Fruit fly (Drosophila melanogaster): ENCODE measurements around the gene cu.

Gene cu

DNA sequence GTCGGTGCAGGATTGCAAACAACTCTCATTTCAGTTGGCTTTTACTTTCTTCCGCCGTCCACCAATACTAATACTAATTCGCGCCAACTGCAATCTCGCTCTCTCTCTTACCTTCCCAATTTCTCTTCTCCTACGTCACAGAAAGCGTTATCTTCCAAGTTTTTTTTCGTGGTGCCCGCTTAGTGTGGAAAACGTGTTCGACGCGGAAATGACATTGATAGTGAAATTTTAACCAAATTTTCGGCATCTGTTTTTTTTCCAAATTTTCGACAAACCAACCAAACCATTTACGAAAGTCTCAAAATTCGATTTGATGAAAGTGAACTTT, at the start of gene cu:
cu (plus strand) TSS at position 204 of the 328 bp plus-strand sequence.
- TF ChIP-seq svp (GFP tag) (no peak), lz (GFP tag; optimal IDR thresholded peaks at IDR 0.05) (no peak), pdm3 (GFP tag; optimal IDR thresholded peaks at IDR 0.05) (no peak), fd85E (GFP tag; optimal IDR thresholded peaks at IDR 0.05) (no peak), Met (GFP tag; optimal IDR thresholded peaks at IDR 0.05) (no peak), Gug (GFP tag; IDR thresholded peaks at IDR 0.05) (no peak)

DNA sequence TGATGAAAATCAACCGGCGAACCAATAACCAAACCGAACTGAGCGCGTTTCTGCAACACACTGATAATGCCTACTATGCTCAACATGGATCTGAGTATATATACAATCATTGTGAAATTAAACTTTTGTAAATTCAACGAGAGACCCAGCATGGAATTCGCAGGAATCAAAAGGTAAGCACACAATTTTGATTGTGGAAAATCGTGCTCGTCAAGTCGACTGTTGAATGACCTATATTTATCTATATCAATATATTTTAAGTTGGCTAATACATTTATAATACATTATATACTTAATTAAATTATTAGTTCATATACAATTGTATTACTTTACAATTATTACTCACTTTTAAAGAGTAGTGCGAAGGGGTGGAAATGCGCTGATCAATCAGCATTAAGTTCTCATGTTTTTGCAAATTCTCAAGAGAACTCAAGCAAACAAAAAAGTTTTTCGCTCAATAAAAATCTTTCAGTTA, 43.6 kb upstream of the cu start, which contains the start of gene Ugt302K1:
Ugt302K1 (minus strand) TSS at position 51 of the 475 bp plus-strand sequence.
- TF ChIP-seq CG6163 (GFP tag; IDR thresholded peaks at IDR 0.05): peak; percentile 77; the same call in 2 of the 3 replicates
- TF ChIP-seq CG8119 (GFP tag; IDR thresholded peaks at IDR 0.05): peak; percentile 62
- peak; percentile 57 for TF ChIP-seq CG10669 (GFP tag; optimal IDR thresholded peaks at IDR 0.05)
- TF ChIP-seq CG3032 (tag; optimal IDR thresholded peaks at IDR 0.05): peak; percentile 56
- TF ChIP-seq CG7368 (GFP tag; optimal IDR thresholded peaks at IDR 0.05): peak; percentile 4
- TF ChIP-seq CG1621 (tag; optimal IDR thresholded peaks at IDR 0.05): no peak
- TF ChIP-seq Eip78C (GFP tag): peak; percentile 84
- peak; percentile 43 for TF ChIP-seq Sox102F (GFP tag; optimal IDR thresholded peaks at IDR 0.05)
- TF ChIP-seq Eip93F (GFP tag; optimal IDR thresholded peaks at IDR 0.05): no peak
- peak; percentile 81 for TF ChIP-seq svp (GFP tag)
- TF ChIP-seq Met (GFP tag; optimal IDR thresholded peaks at IDR 0.05): peak; percentile 53
- peak; percentile 19 for TF ChIP-seq CG6792 (GFP tag; optimal IDR thresholded peaks at IDR 0.05)
- peak; percentile 36 for TF ChIP-seq acj6 (GFP tag; optimal IDR thresholded peaks at IDR 0.05)
- peak; percentile 2 for TF ChIP-seq Lpt (GFP tag; optimal IDR thresholded peaks at IDR 0.05)
- no peak; the same call in 1 of the 2 replicates for TF ChIP-seq CG15336 (GFP tag; IDR thresholded peaks at IDR 0.05)
- peak; percentile 51 for TF ChIP-seq achi (GFP tag; optimal IDR thresholded peaks at IDR 0.05)
- peak; percentile 11 for TF ChIP-seq CG11902 (GFP tag; optimal IDR thresholded peaks at IDR 0.05)
- no peak for TF ChIP-seq fd59A (GFP tag; optimal IDR thresholded peaks at IDR 0.05)
- TF ChIP-seq CG31627 (GFP tag; optimal IDR thresholded peaks at IDR 0.05): no peak
- TF ChIP-seq CG10631 (GFP tag; optimal IDR thresholded peaks at IDR 0.05): peak; percentile 57
- TF ChIP-seq CG3919 (GFP tag; optimal IDR thresholded peaks at IDR 0.05): peak; percentile 61
- TF ChIP-seq topi (GFP tag; optimal IDR thresholded peaks at IDR 0.05): peak; percentile 63
- peak; percentile 15 for TF ChIP-seq fd85E (GFP tag; optimal IDR thresholded peaks at IDR 0.05)
- TF ChIP-seq Blimp-1 (GFP tag; optimal IDR thresholded peaks at IDR 0.05): peak; percentile 35
- peak; percentile 23 for TF ChIP-seq CG9139 (GFP tag; optimal IDR thresholded peaks at IDR 0.05)
- peak; percentile 1 for TF ChIP-seq Sox15 (GFP tag; optimal IDR thresholded peaks at IDR 0.05)
- peak; percentile 67 for TF ChIP-seq Ets96B (tag; optimal IDR thresholded peaks at IDR 0.05)
- TF ChIP-seq eg (GFP tag; IDR thresholded peaks at IDR 0.05): peak; percentile 77
- peak; percentile 7 for TF ChIP-seq Hr39 (GFP tag; optimal IDR thresholded peaks at IDR 0.05)
- TF ChIP-seq CG6808 (GFP tag; optimal IDR thresholded peaks at IDR 0.05): no peak
- TF ChIP-seq vri (GFP tag; optimal IDR thresholded peaks at IDR 0.05): peak; percentile 4
- peak; percentile 22; the same call in 1 of the 2 replicates for TF ChIP-seq CG11294 (GFP tag; IDR thresholded peaks at IDR 0.05)
- TF ChIP-seq OdsH (GFP tag; optimal IDR thresholded peaks at IDR 0.05): peak; percentile 55
- peak; percentile 11 for TF ChIP-seq Sox14 (GFP tag; optimal IDR thresholded peaks at IDR 0.05)
- TF ChIP-seq Smox (GFP tag; optimal IDR thresholded peaks at IDR 0.05): peak; percentile 12
- TF ChIP-seq CG8632 (GFP tag; optimal IDR thresholded peaks at IDR 0.05): peak; percentile 25
- TF ChIP-seq spab (GFP tag; optimal IDR thresholded peaks at IDR 0.05): peak; percentile 45
- peak; percentile 24 for TF ChIP-seq CG11762 (GFP tag; optimal IDR thresholded peaks at IDR 0.05; ENCODE audit: insufficient read depth)
- peak; percentile 59 for TF ChIP-seq cyc (GFP tag; optimal IDR thresholded peaks at IDR 0.05)
- no peak for TF ChIP-seq Gug (GFP tag; IDR thresholded peaks at IDR 0.05)
- TF ChIP-seq dsx (GFP tag; optimal IDR thresholded peaks at IDR 0.05; ENCODE audit: poor library complexity, severe bottlenecking): peak; percentile 58
- no peak for TF ChIP-seq Ets21C (GFP tag; optimal IDR thresholded peaks at IDR 0.05)
- peak; percentile 39 for TF ChIP-seq CG34406 (GFP tag; optimal IDR thresholded peaks at IDR 0.05)
- no peak for TF ChIP-seq lz (GFP tag; optimal IDR thresholded peaks at IDR 0.05)
